Worm (Caenorhabditis elegans): ENCODE data around the gene fbxa-7.

The fbxa-7 gene

ce11 chrIII:2232360-2232759 is 18.9 kb downstream of the fbxa-7 start, which contains the start of gene fbxa-47:
Gene fbxa-47, minus strand, starts transcription at chrIII:2232460.
- no peak for TF ChIP-seq madf-10 (tag; optimal IDR thresholded peaks at IDR 0.05)
- no peak for TF ChIP-seq tbp1 (GFP tag; optimal IDR thresholded peaks at IDR 0.05)
- no peak for TF ChIP-seq ztf-28 (GFP tag; IDR thresholded peaks at IDR 0.05)
- no peak for TF ChIP-seq C17E4.6 (GFP tag; IDR thresholded peaks at IDR 0.05)
- no peak for TF ChIP-seq zfh-2 (GFP tag; conservative IDR thresholded peaks at IDR 0.05)
- no peak for TF ChIP-seq hlh-26 (GFP tag; conservative IDR thresholded peaks at IDR 0.05)
- no peak for TF ChIP-seq pha-4 (tag; optimal IDR thresholded peaks at IDR 0.05)
- no peak for TF ChIP-seq F55B11.4 (tag; optimal IDR thresholded peaks at IDR 0.05; ENCODE audit: borderline replicate concordance, insufficient read depth)
- TF ChIP-seq rcor-1 (GFP tag; IDR thresholded peaks at IDR 0.05): no peak
- TF ChIP-seq F23B12.7 (tag; optimal IDR thresholded peaks at IDR 0.05; ENCODE audit: insufficient read depth): no peak
- TF ChIP-seq Y53F4B.3 (GFP tag; IDR thresholded peaks at IDR 0.05): no peak
- TF ChIP-seq nhr-120 (GFP tag; IDR thresholded peaks at IDR 0.05): no peak
- no peak for TF ChIP-seq repo-1 (tag; optimal IDR thresholded peaks at IDR 0.05)
- no peak for TF ChIP-seq T07F8.4 (tag; optimal IDR thresholded peaks at IDR 0.05)
- no peak for TF ChIP-seq chd-7 (tag; optimal IDR thresholded peaks at IDR 0.05)
- no peak for TF ChIP-seq nhr-27 (tag; optimal IDR thresholded peaks at IDR 0.05)
- TF ChIP-seq let-526 (GFP tag; IDR thresholded peaks at IDR 0.05): no peak

- TF ChIP-seq nhr-90 (tag; optimal IDR thresholded peaks at IDR 0.05) (no peak), snpc-3.4 (tag; optimal IDR thresholded peaks at IDR 0.05) (no peak), ets-4 (GFP tag; optimal IDR thresholded peaks at IDR 0.05) (no peak), efl-1 (GFP tag; optimal IDR thresholded peaks at IDR 0.05) (no peak), chd-7 (tag; optimal IDR thresholded peaks at IDR 0.05) (no peak), F57C9.4 (tag; optimal IDR thresholded peaks at IDR 0.05) (no peak), Y95B8A.8 (GFP tag; IDR thresholded peaks at IDR 0.05) (no peak), sdz-38 (tag; optimal IDR thresholded peaks at IDR 0.05) (no peak), hmg-1.2 (GFP tag; IDR thresholded peaks at IDR 0.05) (no peak), Y56A3A.18 (GFP tag; IDR thresholded peaks at IDR 0.05) (no peak), hsf-1 (GFP tag; IDR thresholded peaks at IDR 0.05) (no peak), ztf-6 (GFP tag; IDR thresholded peaks at IDR 0.05) (no peak), ama-1 (optimal IDR thresholded peaks at IDR 0.05) (no peak), ama-1 (GFP tag; optimal IDR thresholded peaks at IDR 0.05) (no peak), unc-62 (GFP tag; optimal IDR thresholded peaks at IDR 0.05) (no peak), B0336.3 (GFP tag; IDR thresholded peaks at IDR 0.05) (no peak), atf-7 (tag; optimal IDR thresholded peaks at IDR 0.05) (no peak), lag-1 (GFP tag; IDR thresholded peaks at IDR 0.05) (no peak), tlf-1 (GFP tag; optimal IDR thresholded peaks at IDR 0.05) (no peak), mes-4 (tag; optimal IDR thresholded peaks at IDR 0.05) (no peak)
Measured at ce11 chrIII:2227407-2227806, 23.8 kb downstream of the fbxa-7 start, which contains the start of gene fbxa-62. Gene fbxa-62, plus strand, starts transcription at chrIII:2227707.

ce11 chrIII:2224478-2224877 is 26.8 kb downstream of the fbxa-7 start, which contains the start of gene fbxa-38:
Gene fbxa-38, plus strand, starts transcription at chrIII:2224672.
- TF ChIP-seq madf-8 (GFP tag; conservative IDR thresholded peaks at IDR 0.05) (no peak), tbx-9 (tag; optimal IDR thresholded peaks at IDR 0.05; ENCODE audit: borderline replicate concordance) (no peak), nfya-1 (tag; optimal IDR thresholded peaks at IDR 0.05; ENCODE audit: borderline replicate concordance, insufficient read depth) (no peak), F37B4.10 (GFP tag; IDR thresholded peaks at IDR 0.05) (no peak), bed-2 (GFP tag; IDR thresholded peaks at IDR 0.05) (no peak)
